Worm (Caenorhabditis elegans) whole organism, late embryonic: Measurements from ENCODE around the gene srd-30.

ENCODE experiments used
- C08G9.2 ChIP-seq: sonication (generic microtip); optimal IDR thresholded peaks from 2 replicates; lab custom pipeline; 2016; ENCODE audit warnings: mild to moderate bottlenecking, missing genetic modification characterization, moderate library complexity, missing compliant biosample characterization
- K02D7.2 ChIP-seq: sonication (generic microtip); optimal IDR thresholded peaks from 2 replicates; lab custom pipeline; 2017; ENCODE audit warnings: mild to moderate bottlenecking, missing genetic modification characterization, missing compliant biosample characterization
- ahr-1 ChIP-seq: sonication (generic microtip); optimal IDR thresholded peaks from 2 replicates; lab custom pipeline; 2016; ENCODE audit warnings: missing genetic modification characterization, missing compliant biosample characterization
- ama-1 ChIP-seq: fragments of 150-350 bp; optimal IDR thresholded peaks from 2 replicates; lab custom pipeline; 2014
- ceh-19 ChIP-seq: fragments of 200-800 bp; sonication (Bioruptor generic); optimal IDR thresholded peaks from 2 replicates; lab custom pipeline; 2018; ENCODE audit warnings: mild to moderate bottlenecking, missing genetic modification characterization, missing compliant biosample characterization
- ceh-22 ChIP-seq: sonication (generic microtip); optimal IDR thresholded peaks from 2 replicates; lab custom pipeline; 2017; ENCODE audit warnings: missing biosample characterization, missing genetic modification characterization
- ceh-24 ChIP-seq: sonication (generic microtip); optimal IDR thresholded peaks from 2 replicates; lab custom pipeline; 2016; ENCODE audit warnings: mild to moderate bottlenecking, missing genetic modification characterization, missing compliant biosample characterization
- ceh-34 ChIP-seq: sonication (generic microtip); optimal IDR thresholded peaks from 2 replicates; lab custom pipeline; 2016; ENCODE audit warnings: mild to moderate bottlenecking, missing genetic modification characterization, missing compliant biosample characterization
- ceh-45 ChIP-seq: fragments of 200-800 bp; sonication (Bioruptor generic); IDR thresholded peaks from 2 replicates; pipeline ENCODE4 v1.3.6; 2022; ENCODE audit warnings: missing genetic modification reagents, missing genetic modification characterization, missing compliant biosample characterization
- ceh-48 ChIP-seq: sonication (generic microtip); optimal IDR thresholded peaks from 2 replicates; lab custom pipeline; 2016; ENCODE audit warnings: missing genetic modification characterization, inconsistent platforms, missing compliant biosample characterization
- ceh-9 ChIP-seq: sonication (generic microtip); optimal IDR thresholded peaks from 2 replicates; lab custom pipeline; 2016; ENCODE audit warnings: mild to moderate bottlenecking, missing genetic modification characterization, inconsistent platforms, missing compliant biosample characterization
- che-1 ChIP-seq: sonication (generic microtip); optimal IDR thresholded peaks from 2 replicates; lab custom pipeline; 2016; ENCODE audit warnings: mild to moderate bottlenecking, missing genetic modification characterization, missing compliant biosample characterization
- dmd-4 ChIP-seq: sonication (generic microtip); optimal IDR thresholded peaks from 2 replicates; lab custom pipeline; 2016; ENCODE audit warnings: borderline replicate concordance, missing genetic modification characterization, missing compliant biosample characterization
- eyg-1 ChIP-seq: sonication (generic microtip); optimal IDR thresholded peaks from 2 replicates; lab custom pipeline; 2016; ENCODE audit warnings: missing genotype, missing genetic modification characterization, missing compliant biosample characterization
- fax-1 ChIP-seq: sonication (generic microtip); optimal IDR thresholded peaks from 2 replicates; lab custom pipeline; 2016; ENCODE audit warnings: missing genotype, missing genetic modification characterization, missing compliant biosample characterization
- fkh-10 ChIP-seq: fragments of 150-350 bp; optimal IDR thresholded peaks from 2 replicates; lab custom pipeline; 2014; ENCODE audit warnings: missing biosample characterization, missing genetic modification reagents, missing genetic modification characterization
- fkh-6 ChIP-seq: sonication (generic microtip); optimal IDR thresholded peaks from 2 replicates; lab custom pipeline; 2016; ENCODE audit warnings: missing genetic modification characterization, missing compliant biosample characterization
- gmeb-2 ChIP-seq: sonication (generic microtip); optimal IDR thresholded peaks from 2 replicates; lab custom pipeline; 2016; ENCODE audit warnings: missing genetic modification characterization, inconsistent platforms, missing compliant biosample characterization
- hlh-15 ChIP-seq: sonication (generic microtip); optimal IDR thresholded peaks from 2 replicates; lab custom pipeline; 2016; ENCODE audit warnings: missing genetic modification characterization, missing compliant biosample characterization
- hlh-6 ChIP-seq: sonication (generic microtip); optimal IDR thresholded peaks from 2 replicates; lab custom pipeline; 2016; ENCODE audit warnings: missing genotype, missing genetic modification characterization, missing compliant biosample characterization
- hlh-8 ChIP-seq: sonication (generic microtip); optimal IDR thresholded peaks from 2 replicates; lab custom pipeline; 2016; ENCODE audit warnings: missing genotype, missing genetic modification characterization, missing compliant biosample characterization
- lin-11 ChIP-seq: fragments of 200-800 bp; sonication (Bioruptor generic); optimal IDR thresholded peaks from 2 replicates; lab custom pipeline; 2018; ENCODE audit warnings: mild to moderate bottlenecking, missing genetic modification characterization, missing compliant biosample characterization
- madf-2 ChIP-seq: sonication (generic microtip); optimal IDR thresholded peaks from 2 replicates; lab custom pipeline; 2017; ENCODE audit warnings: missing genetic modification characterization, missing compliant biosample characterization
- mec-3 ChIP-seq: sonication (generic microtip); optimal IDR thresholded peaks from 2 replicates; lab custom pipeline; 2016; ENCODE audit warnings: borderline replicate concordance, missing genetic modification characterization, missing compliant biosample characterization
- nhr-11 ChIP-seq: fragments of 150-350 bp; optimal IDR thresholded peaks from 2 replicates; lab custom pipeline; 2014; ENCODE audit warnings: missing biosample characterization, missing genetic modification characterization
- nhr-232 ChIP-seq: sonication (generic microtip); optimal IDR thresholded peaks from 2 replicates; lab custom pipeline; 2016; ENCODE audit warnings: missing genetic modification characterization, missing compliant biosample characterization
- npax-4 ChIP-seq: sonication (generic microtip); optimal IDR thresholded peaks from 2 replicates; lab custom pipeline; 2016; ENCODE audit warnings: missing genetic modification characterization, missing compliant biosample characterization
- odd-2 ChIP-seq: sonication (generic microtip); optimal IDR thresholded peaks from 2 replicates; lab custom pipeline; 2017; ENCODE audit warnings: antibody characterized with exemption, mild to moderate bottlenecking, missing genetic modification characterization, missing compliant biosample characterization
- pat-9 ChIP-seq: fragments of 200-800 bp; sonication (Bioruptor generic); optimal IDR thresholded peaks from 2 replicates; lab custom pipeline; 2018; ENCODE audit warnings: mild to moderate bottlenecking, missing genetic modification characterization, moderate library complexity, missing compliant biosample characterization
- pha-4 ChIP-seq: fragments of 150-350 bp; optimal IDR thresholded peaks from 2 replicates; lab custom pipeline; 2018; ENCODE audit warnings: missing biosample characterization, missing genetic modification reagents, missing genetic modification characterization
- ref-2 ChIP-seq: sonication (generic microtip); optimal IDR thresholded peaks from 2 replicates; lab custom pipeline; 2016; ENCODE audit warnings: missing genetic modification characterization, missing compliant biosample characterization
- rnt-1 ChIP-seq: sonication (generic microtip); optimal IDR thresholded peaks from 2 replicates; lab custom pipeline; 2016; ENCODE audit warnings: missing genetic modification characterization, missing compliant biosample characterization
- sox-2 ChIP-seq: fragments of 200-800 bp; sonication (Bioruptor generic); IDR thresholded peaks from 2 replicates; pipeline ENCODE4 v1.3.6; 2022; ENCODE audit warnings: missing genetic modification reagents, missing genetic modification characterization, missing compliant biosample characterization
- syd-9 ChIP-seq: sonication (generic microtip); optimal IDR thresholded peaks from 2 replicates; lab custom pipeline; 2016; ENCODE audit warnings: mild to moderate bottlenecking, missing genetic modification characterization, moderate library complexity, missing compliant biosample characterization
- tbx-2 ChIP-seq: sonication (generic microtip); optimal IDR thresholded peaks from 2 replicates; lab custom pipeline; 2016; ENCODE audit warnings: missing genetic modification characterization, missing compliant biosample characterization
- ttx-3 ChIP-seq: sonication (generic microtip); optimal IDR thresholded peaks from 2 replicates; lab custom pipeline; 2016; ENCODE audit warnings: missing genetic modification reagents, missing genetic modification characterization, missing compliant biosample characterization
- unc-3 ChIP-seq, 2 experiments: fragments of 200-800 bp in 1 of 2; sonication (Bioruptor generic) in 1 of 2; sonication (generic microtip) in 1 of 2; conservative IDR thresholded peaks in 1 of 2; optimal IDR thresholded peaks in 1 of 2; 2 replicates each; pipeline versions ENCODE4 v1.3.6 to Lab custom; 2016 to 2022; ENCODE audit warnings: missing compliant biosample characterization in 2 of 2, missing genetic modification characterization in 2 of 2, missing genetic modification reagents in 1 of 2
- unc-42 ChIP-seq: sonication (generic microtip); optimal IDR thresholded peaks from 2 replicates; lab custom pipeline; 2016; ENCODE audit warnings: missing genotype, missing genetic modification characterization, missing compliant biosample characterization
- unc-86 ChIP-seq: sonication (generic microtip); optimal IDR thresholded peaks from 2 replicates; lab custom pipeline; 2016; ENCODE audit warnings: missing genetic modification characterization, missing compliant biosample characterization
- zip-5 ChIP-seq: sonication (generic microtip); optimal IDR thresholded peaks from 2 replicates; lab custom pipeline; 2016; ENCODE audit warnings: missing genetic modification characterization, missing compliant biosample characterization
- ztf-16 ChIP-seq: sonication (generic microtip); optimal IDR thresholded peaks from 2 replicates; lab custom pipeline; 2017; ENCODE audit warnings: missing genetic modification characterization, missing compliant biosample characterization

The srd-30 gene

DNA sequence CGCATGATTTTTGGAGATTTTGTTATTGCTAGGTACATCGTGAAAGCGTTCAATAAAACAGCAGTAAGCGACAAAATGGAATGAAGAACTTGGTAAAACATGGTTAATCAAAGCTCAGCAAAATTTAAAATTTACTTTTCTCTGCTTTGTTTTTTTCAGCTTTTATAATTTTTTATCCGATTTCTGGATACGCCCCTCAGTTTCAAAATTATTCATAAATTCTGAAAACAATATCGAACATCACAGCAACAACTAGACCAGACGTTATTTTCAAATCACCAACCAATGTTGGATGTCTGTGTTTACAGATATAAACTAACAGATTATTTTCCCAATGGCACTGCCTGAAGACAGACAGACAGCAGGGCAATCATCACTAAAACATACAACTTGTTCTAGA is 5.1 kb downstream of the srd-30 start, which contains the start of gene srd-31:
TSS of gene srd-31 (minus strand) at position 101 of the 400 bp plus-strand sequence.
- TF ChIP-seq sox-2 (GFP tag; lab: Robert Waterston, UW) (no peak), unc-3 (GFP tag; conservative IDR thresholded peaks at IDR 0.05; lab: Robert Waterston, UW) (no peak), unc-3 (tag; optimal IDR thresholded peaks at IDR 0.05; lab: Kevin White, UChicago) (no peak), ttx-3 (tag; lab: Kevin White, UChicago) (no peak), fax-1 (tag; lab: Kevin White, UChicago) (no peak), che-1 (tag; lab: Kevin White, UChicago) (no peak), ceh-22 (tag; lab: Kevin White, UChicago) (no peak), fkh-6 (tag; lab: Kevin White, UChicago) (no peak)

DNA sequence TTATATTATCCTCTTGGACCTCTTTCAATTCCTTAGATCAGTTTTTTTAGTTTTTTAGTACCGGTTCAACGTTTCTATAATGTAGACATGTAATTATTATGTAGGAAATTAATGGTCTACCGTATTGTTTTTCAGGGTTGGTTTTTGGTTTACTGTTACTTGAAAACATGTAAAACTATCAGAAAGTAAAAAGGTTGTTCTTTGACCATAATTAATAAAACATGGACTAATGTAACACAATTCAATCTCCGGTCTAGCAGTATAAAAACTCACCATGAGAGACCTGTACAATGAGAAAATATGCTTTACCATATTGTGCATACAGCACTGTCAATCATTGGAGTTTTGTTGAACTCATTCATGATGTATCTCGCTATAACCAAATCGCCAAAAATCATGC is 5.9 kb downstream of the srd-30 start, which contains the start of gene srd-29:
TSS of gene srd-29 (plus strand) at position 301 of the 400 bp plus-strand sequence.
- TF ChIP-seq pha-4 (tag; lab: Kevin White, UChicago) (no peak), sox-2 (GFP tag; lab: Robert Waterston, UW) (no peak), lin-11 (tag; lab: Kevin White, UChicago) (no peak)

DNA sequence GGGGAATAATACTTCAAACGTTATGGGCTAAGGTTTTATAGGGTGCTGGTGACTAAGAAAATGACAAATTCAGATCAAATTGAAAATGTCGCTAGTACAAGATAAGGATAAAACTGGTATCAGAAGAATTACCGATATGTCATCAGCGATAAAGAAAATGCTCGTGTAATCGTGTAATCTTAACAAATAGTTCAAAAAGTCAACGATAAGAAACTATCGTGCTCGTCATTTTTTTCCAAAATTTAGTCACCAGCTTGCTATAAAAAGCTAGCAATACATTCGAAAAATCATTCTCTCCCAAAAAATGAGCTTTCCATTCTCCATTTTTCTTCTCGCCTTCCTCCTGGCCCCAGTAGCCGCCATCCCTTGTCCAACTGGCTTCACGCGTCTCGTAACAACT is 8.2 kb downstream of the srd-30 start, which contains the start of gene clec-45:
TSS of gene clec-45 (plus strand) at position 301 of the 400 bp plus-strand sequence.
- TF ChIP-seq ref-2 (no peak), ama-1 (lab: Kevin White, UChicago) (no peak), npax-4 (tag; lab: Kevin White, UChicago) (no peak), hlh-15 (tag; lab: Kevin White, UChicago) (no peak), ceh-19 (GFP tag; lab: Kevin White, UChicago) (no peak), nhr-11 (tag; lab: Kevin White, UChicago) (no peak), ceh-34 (tag; lab: Kevin White, UChicago) (no peak), pat-9 (tag; lab: Kevin White, UChicago) (no peak)
- TF ChIP-seq, all 69 proteins: peak for 0

DNA sequence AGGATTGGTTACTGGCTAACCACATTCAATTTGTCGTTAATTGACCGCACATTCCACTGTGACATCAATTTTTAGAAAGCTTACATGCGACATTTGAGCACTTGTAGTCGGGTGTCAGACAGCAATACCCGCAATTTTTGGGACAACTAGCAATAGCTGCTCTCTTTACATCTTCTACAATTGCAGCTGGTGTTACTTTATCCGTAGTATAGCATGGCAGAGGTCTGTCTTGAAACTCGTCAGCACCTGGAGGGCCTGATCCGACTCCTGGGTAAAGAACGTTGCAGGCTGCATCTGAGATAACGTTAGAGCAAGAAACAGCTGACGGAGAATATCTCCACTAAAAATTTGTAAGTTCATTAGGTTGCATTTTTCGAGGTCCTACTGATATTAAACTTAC is 9.8 kb downstream of the srd-30 start:
- no peak for TF ChIP-seq rnt-1 (tag; lab: Kevin White, UChicago)
- TF ChIP-seq hlh-6 (tag; lab: Kevin White, UChicago) = no peak
- no peak for TF ChIP-seq zip-5 (tag; lab: Kevin White, UChicago)
- no peak for TF ChIP-seq che-1 (tag; lab: Kevin White, UChicago)
- no peak for TF ChIP-seq gmeb-2 (tag; lab: Kevin White, UChicago)
- TF ChIP-seq ceh-45 = no peak
- no peak for TF ChIP-seq dmd-4 (tag; lab: Kevin White, UChicago)
- TF ChIP-seq odd-2 (tag; lab: Kevin White, UChicago) = no peak
- no peak for TF ChIP-seq ref-2
- no peak for TF ChIP-seq unc-86
- no peak for TF ChIP-seq unc-42 (tag; lab: Kevin White, UChicago)
- TF ChIP-seq K02D7.2 = no peak
- no peak for TF ChIP-seq ceh-9
- TF ChIP-seq ceh-34 (tag; lab: Kevin White, UChicago) = no peak
- no peak for TF ChIP-seq unc-3 (GFP tag; conservative IDR thresholded peaks at IDR 0.05; lab: Robert Waterston, UW)
- TF ChIP-seq unc-3 (tag; optimal IDR thresholded peaks at IDR 0.05; lab: Kevin White, UChicago) = no peak
- no peak for TF ChIP-seq hlh-8 (tag; lab: Kevin White, UChicago)
- no peak for TF ChIP-seq ttx-3 (tag; lab: Kevin White, UChicago)
- no peak for TF ChIP-seq tbx-2 (tag; lab: Kevin White, UChicago)
- no peak for TF ChIP-seq lin-11 (tag; lab: Kevin White, UChicago)
- TF ChIP-seq, all 69 proteins: peak for 0

DNA sequence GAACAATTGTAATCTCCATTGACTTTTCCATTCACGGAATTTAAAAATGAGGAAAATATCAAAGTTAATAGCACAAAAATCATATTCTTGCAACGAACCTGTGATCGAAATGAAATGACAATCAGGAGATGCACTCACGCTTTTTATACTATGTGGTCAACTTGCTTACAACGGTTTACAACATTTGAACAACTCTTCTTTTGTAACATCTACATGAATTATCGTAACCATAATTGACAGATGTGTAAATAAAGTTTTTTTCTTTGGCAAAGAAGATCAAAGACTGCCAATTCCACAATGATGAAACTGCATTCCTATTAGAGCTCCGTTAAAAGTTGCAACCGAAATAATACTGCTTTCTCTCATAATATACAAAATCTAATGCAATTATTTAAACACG is 10.2 kb downstream of the srd-30 start, which contains the start of gene F07C4.10:
TSS of gene F07C4.10 (minus strand) at position 101 of the 400 bp plus-strand sequence.
- TF ChIP-seq madf-2 (tag; lab: Kevin White, UChicago) (no peak), odd-2 (tag; lab: Kevin White, UChicago) (no peak)

DNA sequence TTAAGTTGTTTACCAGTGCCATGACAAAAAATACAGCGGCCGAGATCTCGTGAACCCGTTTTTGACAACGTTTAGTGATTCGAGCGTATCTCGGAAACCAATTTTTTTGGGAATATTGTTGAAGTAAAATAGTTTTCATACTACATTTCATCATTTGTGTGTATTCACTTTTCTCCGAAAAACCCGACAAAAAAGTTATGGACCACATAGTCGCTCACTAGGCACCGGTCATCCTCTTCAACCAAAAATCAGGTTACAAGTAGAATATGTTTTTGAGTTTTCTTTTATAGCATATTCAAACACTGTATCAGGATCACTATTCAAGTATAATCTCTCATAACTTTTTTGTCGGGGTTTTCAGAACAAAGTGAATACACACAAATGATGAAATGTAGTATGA is 12.1 kb downstream of the srd-30 start:
- TF ChIP-seq ahr-1 (tag; lab: Kevin White, UChicago) = no peak
- no peak for TF ChIP-seq fkh-10 (GFP tag; lab: Kevin White, UChicago)
- TF ChIP-seq hlh-8 (tag; lab: Kevin White, UChicago) = no peak
- no peak for TF ChIP-seq ref-2
- no peak for TF ChIP-seq K02D7.2
- TF ChIP-seq nhr-232 = no peak
- no peak for TF ChIP-seq ceh-48 (tag; lab: Kevin White, UChicago)
- no peak for TF ChIP-seq C08G9.2 (tag; lab: Kevin White, UChicago)
- TF ChIP-seq ztf-16 (tag; lab: Kevin White, UChicago) = no peak
- no peak for TF ChIP-seq eyg-1
- no peak for TF ChIP-seq sox-2 (GFP tag; lab: Robert Waterston, UW)
- TF ChIP-seq mec-3 (tag; lab: Kevin White, UChicago) = no peak
- no peak for TF ChIP-seq syd-9 (tag; lab: Kevin White, UChicago)
- TF ChIP-seq npax-4 (tag; lab: Kevin White, UChicago) = no peak
- no peak for TF ChIP-seq ceh-24
